Worm (Caenorhabditis elegans) whole organism, midembryonic: ENCODE measurements around the gene nhr-164.

Source experiments
- flt-1 ChIP-seq: fragments of 200-800 bp; sonication (Bioruptor generic); IDR thresholded peaks from 2 replicates; pipeline ENCODE4 v1.3.6; 2022; ENCODE audit warnings: missing genetic modification characterization, missing compliant biosample characterization
- med-1 ChIP-seq: sonication (generic microtip); optimal IDR thresholded peaks from 2 replicates; lab custom pipeline; 2017; ENCODE audit warnings: missing genetic modification characterization, mild to moderate bottlenecking, missing compliant biosample characterization, antibody characterized with exemption, missing genetic modification reagents; ENCODE audit not compliant: insufficient read depth
- ztf-29 ChIP-seq: fragments of 200-800 bp; sonication (Bioruptor generic); IDR thresholded peaks from 2 replicates; pipeline ENCODE4 v1.3.6; 2022; ENCODE audit warnings: missing genetic modification reagents, missing genetic modification characterization, missing compliant biosample characterization

- TF ChIP-seq flt-1 (no peak), med-1 (no peak), ztf-29 (no peak)
Observed at ce11 chrV:15268302-15268701, 32.7 kb upstream of the nhr-164 start, which contains the start of gene srw-22.
